Worm (Caenorhabditis elegans) whole organism, young adult: Measurements from ENCODE around the gene F40E10.5.

ENCODE experiments used
- athp-1 ChIP-seq: sonication (generic microtip); optimal IDR thresholded peaks from 2 replicates; lab custom pipeline; 2017; ENCODE audit warnings: mild to moderate bottlenecking, missing genetic modification characterization, missing compliant biosample characterization
- mcd-1 ChIP-seq: fragments of 200-800 bp; sonication (Bioruptor generic); IDR thresholded peaks from 2 replicates; pipeline ENCODE4 v1.3.6; 2022; ENCODE audit warnings: missing genetic modification reagents, missing genetic modification characterization, missing compliant biosample characterization
- nhr-90 ChIP-seq: sonication (generic microtip); optimal IDR thresholded peaks from 2 replicates; lab custom pipeline; 2016; ENCODE audit warnings: missing genotype, mild to moderate bottlenecking, missing genetic modification characterization, missing compliant biosample characterization
- pha-4 ChIP-seq: fragments of 150-350 bp; sonication (generic microtip); optimal IDR thresholded peaks from 2 replicates; lab custom pipeline; 2014; ENCODE audit warnings: missing biosample characterization, missing genetic modification reagents, missing genetic modification characterization
- unc-62 ChIP-seq: fragments of 150-350 bp; optimal IDR thresholded peaks from 2 replicates; lab custom pipeline; 2014; ENCODE audit warnings: missing biosample characterization, missing genetic modification reagents, missing genetic modification characterization

- no peak for TF ChIP-seq athp-1 (tag; lab: Kevin White, UChicago)
- TF ChIP-seq pha-4 (tag; lab: Kevin White, UChicago), result no peak
- TF ChIP-seq unc-62 (GFP tag; lab: Kevin White, UChicago), result no peak
- no peak for TF ChIP-seq nhr-90 (tag; lab: Kevin White, UChicago)
- TF ChIP-seq mcd-1, result no peak
Measured at ce11 chrX:14709591-14709990, 8.0 kb downstream of the F40E10.5 start.
